Fruit fly (Drosophila melanogaster) whole organism, adult: ENCODE data around the gene Or85e.

Source experiments
- CG11617 ChIP-seq: fragments of 200-800 bp; sonication (Bioruptor generic); optimal IDR thresholded peaks from 2 replicates; lab custom pipeline; 2017; ENCODE audit warnings: mild to moderate bottlenecking, missing biosample characterization, missing genetic modification reagents, missing genetic modification characterization
- CG12768 ChIP-seq: fragments of 200-800 bp; sonication (Bioruptor generic); optimal IDR thresholded peaks from 2 replicates; lab custom pipeline; 2017; ENCODE audit warnings: missing biosample characterization, missing genetic modification characterization, mild to moderate bottlenecking, moderate library complexity, missing genetic modification reagents
- CG14711 ChIP-seq: fragments of 200-800 bp; sonication (Bioruptor generic); optimal IDR thresholded peaks from 2 replicates; lab custom pipeline; 2018; ENCODE audit warnings: missing biosample characterization, mild to moderate bottlenecking, missing genetic modification characterization, moderate library complexity
- CG1620 ChIP-seq: fragments of 200-800 bp; sonication (Bioruptor generic); optimal IDR thresholded peaks from 2 replicates; lab custom pipeline; 2016; ENCODE audit warnings: missing biosample characterization, missing genetic modification characterization
- CG33017 ChIP-seq: fragments of 200-800 bp; sonication (Bioruptor generic); optimal IDR thresholded peaks from 2 replicates; lab custom pipeline; 2018; ENCODE audit warnings: missing biosample characterization, mild to moderate bottlenecking, missing genetic modification characterization, moderate library complexity
- CG5204 ChIP-seq: fragments of 200-800 bp; sonication (Bioruptor generic); optimal IDR thresholded peaks from 2 replicates; lab custom pipeline; 2016; ENCODE audit warnings: missing biosample characterization, missing genetic modification characterization
- CG7045 ChIP-seq: fragments of 200-800 bp; sonication (Bioruptor generic); optimal IDR thresholded peaks from 2 replicates; lab custom pipeline; 2017; ENCODE audit warnings: missing biosample characterization, mild to moderate bottlenecking, missing genetic modification characterization
- CG7101 ChIP-seq: fragments of 200-800 bp; sonication (Bioruptor generic); optimal IDR thresholded peaks from 2 replicates; lab custom pipeline; 2018; ENCODE audit warnings: missing biosample characterization, mild to moderate bottlenecking, missing genetic modification characterization, moderate library complexity
- Clk ChIP-seq: fragments of 200-800 bp; sonication (Bioruptor generic); optimal IDR thresholded peaks from 2 replicates; lab custom pipeline; 2017; ENCODE audit warnings: missing biosample characterization, missing genetic modification characterization
- Crg-1 ChIP-seq: fragments of 200-800 bp; sonication (Bioruptor generic); optimal IDR thresholded peaks from 2 replicates; lab custom pipeline; 2016; ENCODE audit warnings: missing biosample characterization, missing genetic modification characterization
- Hr96 ChIP-seq: fragments of 200-800 bp; sonication (Bioruptor generic); optimal IDR thresholded peaks from 2 replicates; lab custom pipeline; 2016; ENCODE audit warnings: missing biosample characterization, missing genetic modification characterization
- Mnt ChIP-seq: fragments of 200-800 bp; sonication (Bioruptor generic); optimal IDR thresholded peaks from 2 replicates; lab custom pipeline; 2016; ENCODE audit warnings: missing biosample characterization, mild to moderate bottlenecking, missing genetic modification characterization
- bab1 ChIP-seq: fragments of 200-800 bp; sonication (Bioruptor generic); optimal IDR thresholded peaks from 3 replicates; lab custom pipeline; 2019; ENCODE audit warnings: missing biosample characterization, mild to moderate bottlenecking, missing genetic modification characterization, moderate library complexity
- cic ChIP-seq: fragments of 200-800 bp; sonication (Bioruptor generic); optimal IDR thresholded peaks from 2 replicates; lab custom pipeline; 2017; ENCODE audit warnings: missing biosample characterization, mild to moderate bottlenecking, missing genetic modification characterization, moderate library complexity
- cnc ChIP-seq, 2 experiments: fragments of >200 bp; optimal IDR thresholded peaks; 2 replicates each; lab custom pipeline; 2017
- kay ChIP-seq: fragments of 200-800 bp; sonication (Bioruptor generic); peaks from one replicate; lab custom pipeline; 2016; ENCODE audit warnings: missing biosample characterization, missing genetic modification characterization, borderline replicate concordance
- ovo ChIP-seq: fragments of 200-800 bp; sonication (Bioruptor generic); optimal IDR thresholded peaks from 2 replicates; lab custom pipeline; 2016; ENCODE audit warnings: missing biosample characterization, missing genetic modification characterization
- pad ChIP-seq: fragments of 200-800 bp; sonication (Bioruptor generic); optimal IDR thresholded peaks from 3 replicates; lab custom pipeline; 2017; ENCODE audit warnings: missing biosample characterization, missing genetic modification characterization, mild to moderate bottlenecking, moderate library complexity, missing genetic modification reagents
- tj ChIP-seq: fragments of 200-800 bp; sonication (Bioruptor generic); optimal IDR thresholded peaks from 3 replicates; lab custom pipeline; 2017; ENCODE audit warnings: missing biosample characterization, mild to moderate bottlenecking, missing genetic modification characterization, moderate library complexity
- toe ChIP-seq: fragments of 200-800 bp; sonication (Bioruptor generic); optimal IDR thresholded peaks from 2 replicates; lab custom pipeline; 2016; ENCODE audit warnings: missing biosample characterization, missing genetic modification characterization

Gene Or85e

DNA sequence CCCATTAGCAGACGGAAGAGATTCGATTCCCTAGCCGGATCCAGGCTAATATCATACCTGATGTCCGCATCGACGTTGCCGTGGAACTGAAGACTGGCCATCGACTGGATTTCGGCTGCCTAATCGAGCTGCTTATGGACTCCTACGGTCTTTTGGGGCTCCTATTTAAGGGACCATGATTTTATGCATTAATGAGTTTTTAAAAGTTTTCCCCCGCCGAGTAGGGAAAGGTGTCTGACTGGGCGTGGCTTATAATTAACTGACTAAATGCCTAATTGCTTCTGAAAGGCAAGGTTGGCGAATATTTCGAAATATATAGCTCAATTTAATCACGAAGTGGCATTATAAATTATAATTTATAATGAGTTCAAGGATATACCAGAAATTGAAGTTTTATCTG is at the start of gene Or85e:
Gene Or85e, minus strand, starts transcription at position 101 of the 400 bp plus-strand sequence.
- no peak for TF ChIP-seq ovo
- TF ChIP-seq cnc (optimal IDR thresholded peaks at IDR 0.05; lab: Kevin White, UChicago), result no peak
- TF ChIP-seq Crg-1 (GFP tag; lab: Kevin White, UChicago), result no peak
- no peak for TF ChIP-seq toe (GFP tag; lab: Kevin White, UChicago)

DNA sequence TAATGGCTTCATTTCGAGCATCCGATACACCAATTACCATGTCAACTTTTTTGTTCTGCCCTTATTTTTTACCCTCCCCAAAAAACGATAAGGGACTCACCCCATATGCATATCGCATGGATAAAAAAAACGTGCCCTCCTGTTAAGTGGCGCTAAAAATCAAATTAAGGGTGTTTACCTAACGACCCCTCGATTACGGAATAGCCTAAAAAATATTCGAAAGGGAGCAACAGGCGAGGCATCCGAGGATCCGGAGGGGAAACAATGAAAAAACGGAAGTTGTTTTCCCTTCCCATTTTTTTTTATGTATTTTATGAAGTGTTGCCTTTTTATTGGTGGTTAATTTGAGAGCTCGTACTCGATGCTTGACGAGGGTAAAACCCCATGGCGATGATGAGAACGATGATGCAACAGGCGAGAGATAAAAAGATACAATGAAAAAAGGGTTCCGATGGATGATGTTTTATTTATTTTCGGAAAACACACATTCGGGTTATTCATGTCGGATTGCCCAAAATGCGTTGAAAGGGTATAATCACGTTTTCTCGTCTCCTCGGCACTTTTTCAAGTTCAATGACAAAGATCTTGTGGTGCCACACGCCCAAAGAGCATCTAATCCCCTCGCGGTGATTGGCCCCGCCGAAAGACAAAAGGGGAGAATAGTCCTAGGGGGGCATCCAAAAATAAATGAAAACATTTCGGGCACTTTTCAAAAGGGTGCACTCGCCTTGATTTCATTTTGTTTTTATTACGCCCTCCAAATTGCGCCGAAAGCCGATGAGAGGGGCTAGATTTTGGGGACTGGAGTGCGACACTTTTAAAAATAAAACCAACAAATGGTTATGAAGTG is 48.9 kb upstream of the Or85e start, which contains the start of gene CG44227:
Gene CG44227, minus strand, starts transcription at position 849 of the 850 bp plus-strand sequence.
- TF ChIP-seq CG12768 (no peak), CG7101 (tag; lab: Kevin White, UChicago) (no peak), bab1 (GFP tag; lab: Kevin White, UChicago) (no peak), Mnt (no peak), CG1620 (GFP tag; lab: Kevin White, UChicago) (no peak), Hr96 (GFP tag; lab: Kevin White, UChicago) (no peak), Crg-1 (GFP tag; lab: Kevin White, UChicago) (no peak), cnc (optimal IDR thresholded peaks at IDR 0.05; lab: Kevin White, UChicago) (no peak), CG33017 (tag; lab: Kevin White, UChicago) (no peak), cic (no peak), tj (GFP tag; lab: Kevin White, UChicago) (no peak), Clk (GFP tag; lab: Kevin White, UChicago) (no peak), ovo (no peak), toe (GFP tag; lab: Kevin White, UChicago) (no peak), CG14711 (tag; lab: Kevin White, UChicago) (no peak), CG5204 (GFP tag; lab: Kevin White, UChicago) (no peak), kay (GFP tag; lab: Kevin White, UChicago) (no peak), CG11617 (GFP tag; lab: Kevin White, UChicago) (no peak), pad (GFP tag; lab: Kevin White, UChicago) (no peak)

dm6 chr3R:8683280-8683679 is 47.6 kb upstream of the Or85e start:
- TF ChIP-seq CG1620 (GFP tag; lab: Kevin White, UChicago), result no peak
- no peak for TF ChIP-seq cnc (optimal IDR thresholded peaks at IDR 0.05; lab: Kevin White, UChicago)
- TF ChIP-seq kay (GFP tag; lab: Kevin White, UChicago), result no peak
- TF ChIP-seq ovo, result no peak
- TF ChIP-seq CG7101 (tag; lab: Kevin White, UChicago), result no peak
- TF ChIP-seq CG11617 (GFP tag; lab: Kevin White, UChicago), result no peak
- no peak for TF ChIP-seq CG7045 (GFP tag; lab: Kevin White, UChicago)
- TF ChIP-seq CG12768, result no peak
- TF ChIP-seq bab1 (GFP tag; lab: Kevin White, UChicago), result no peak
- TF ChIP-seq CG33017 (tag; lab: Kevin White, UChicago), result no peak
- TF ChIP-seq pad (GFP tag; lab: Kevin White, UChicago), result no peak
- TF ChIP-seq Hr96 (GFP tag; lab: Kevin White, UChicago), result no peak
- TF ChIP-seq Crg-1 (GFP tag; lab: Kevin White, UChicago), result no peak
- TF ChIP-seq cic, result no peak
- no peak for TF ChIP-seq CG14711 (tag; lab: Kevin White, UChicago)
- no peak for TF ChIP-seq toe (GFP tag; lab: Kevin White, UChicago)
- no peak for TF ChIP-seq tj (GFP tag; lab: Kevin White, UChicago)
- TF ChIP-seq Mnt, result no peak
- no peak for TF ChIP-seq Clk (GFP tag; lab: Kevin White, UChicago)
- TF ChIP-seq CG5204 (GFP tag; lab: Kevin White, UChicago), result no peak

- TF ChIP-seq CG7101 (tag; lab: Kevin White, UChicago) (no peak), tj (GFP tag; lab: Kevin White, UChicago) (no peak), CG7045 (GFP tag; lab: Kevin White, UChicago) (no peak), bab1 (GFP tag; lab: Kevin White, UChicago) (no peak), CG11617 (GFP tag; lab: Kevin White, UChicago) (no peak)
Measured at dm6 chr3R:8680611-8681010, 44.9 kb upstream of the Or85e start.

dm6 chr3R:8679934-8680333 is 44.3 kb upstream of the Or85e start, which contains the start of gene CG33325:
TSS of gene CG33325 (minus strand) at chr3R:8680034.
- no peak for TF ChIP-seq CG7045 (GFP tag; lab: Kevin White, UChicago)
- no peak for TF ChIP-seq CG5204 (GFP tag; lab: Kevin White, UChicago)
- TF ChIP-seq CG14711 (tag; lab: Kevin White, UChicago), result no peak
- TF ChIP-seq bab1 (GFP tag; lab: Kevin White, UChicago), result no peak
- no peak for TF ChIP-seq Mnt
- TF ChIP-seq CG7101 (tag; lab: Kevin White, UChicago), result no peak
- TF ChIP-seq Clk (GFP tag; lab: Kevin White, UChicago), result no peak
- TF ChIP-seq cnc (optimal IDR thresholded peaks at IDR 0.05; lab: Kevin White, UChicago), result no peak
- TF ChIP-seq cic, result no peak
- no peak for TF ChIP-seq toe (GFP tag; lab: Kevin White, UChicago)

dm6 chr3R:8676560-8677000 is 40.9 kb upstream of the Or85e start, which contains the start of the genes Unc50, CG11755 and CG8043:
TSS of gene Unc50 (minus strand) at chr3R:8676613.
TSS of gene CG11755 (plus strand) at chr3R:8676915.
TSS of gene CG8043 (plus strand) at chr3R:8676915.
- TF ChIP-seq cic (peak; percentile 37), ovo (peak; percentile 44), CG33017 (tag; lab: Kevin White, UChicago) (peak; percentile 67), cnc (optimal IDR thresholded peaks at IDR 0.05; lab: Kevin White, UChicago) (no peak), CG1620 (GFP tag; lab: Kevin White, UChicago) (peak; percentile 82), pad (GFP tag; lab: Kevin White, UChicago) (peak; percentile 59), CG7045 (GFP tag; lab: Kevin White, UChicago) (peak; percentile 81), CG11617 (GFP tag; lab: Kevin White, UChicago) (peak; percentile 85), toe (GFP tag; lab: Kevin White, UChicago) (peak; percentile 89), tj (GFP tag; lab: Kevin White, UChicago) (peak; percentile 54), Clk (GFP tag; lab: Kevin White, UChicago) (peak; percentile 59), CG5204 (GFP tag; lab: Kevin White, UChicago) (peak; percentile 86), Hr96 (GFP tag; lab: Kevin White, UChicago) (peak; percentile 82), CG12768 (peak; percentile 73), Crg-1 (GFP tag; lab: Kevin White, UChicago) (peak; percentile 73), bab1 (GFP tag; lab: Kevin White, UChicago) (peak; percentile 90), Mnt (peak; percentile 74), kay (GFP tag; lab: Kevin White, UChicago) (peak; percentile 94), CG7101 (tag; lab: Kevin White, UChicago) (peak; percentile 80), CG14711 (tag; lab: Kevin White, UChicago) (peak; percentile 74)
